Worm (Caenorhabditis elegans) whole organism, L2 larva: Measurements from ENCODE around the gene fipr-1.

Experiments
- C34F6.9 ChIP-seq: fragments of 150-350 bp; optimal IDR thresholded peaks from 2 replicates; lab custom pipeline; 2014; ENCODE audit warnings: missing biosample characterization, missing genetic modification characterization
- F13H6.1 ChIP-seq: sonication (generic microtip); optimal IDR thresholded peaks from 2 replicates; lab custom pipeline; 2016; ENCODE audit warnings: missing genetic modification characterization, missing compliant biosample characterization
- Y55F3AM.14 ChIP-seq: fragments of 200-800 bp; sonication (Bioruptor generic); optimal IDR thresholded peaks from 2 replicates; lab custom pipeline; 2018; ENCODE audit warnings: mild to moderate bottlenecking, missing genetic modification characterization, missing compliant biosample characterization
- alr-1 ChIP-seq: fragments of 150-350 bp; optimal IDR thresholded peaks from 2 replicates; lab custom pipeline; 2014; ENCODE audit warnings: missing biosample characterization, missing genetic modification characterization
- aly-2 ChIP-seq: fragments of 150-350 bp; optimal IDR thresholded peaks from 2 replicates; lab custom pipeline; 2014; ENCODE audit warnings: missing biosample characterization, missing genetic modification characterization
- ama-1 ChIP-seq: fragments of 150-350 bp; optimal IDR thresholded peaks from 2 replicates; lab custom pipeline; 2018; ENCODE audit warnings: inconsistent platforms
- blmp-1 ChIP-seq: sonication (generic microtip); optimal IDR thresholded peaks from 2 replicates; lab custom pipeline; 2017; ENCODE audit warnings: missing genetic modification characterization, mild to moderate bottlenecking, missing compliant biosample characterization, antibody characterized with exemption, moderate library complexity; ENCODE audit not compliant: insufficient read depth
- ceh-16 ChIP-seq: fragments of 150-350 bp; optimal IDR thresholded peaks from 2 replicates; lab custom pipeline; 2014; ENCODE audit warnings: missing biosample characterization, missing genetic modification characterization
- ceh-82 ChIP-seq: fragments of 150-350 bp; optimal IDR thresholded peaks from 2 replicates; lab custom pipeline; 2014; ENCODE audit warnings: missing biosample characterization, missing genetic modification characterization
- dmd-4 ChIP-seq: sonication (generic microtip); optimal IDR thresholded peaks from 2 replicates; lab custom pipeline; 2017; ENCODE audit warnings: missing biosample characterization, missing genetic modification characterization
- egl-27 ChIP-seq: sonication (generic microtip); optimal IDR thresholded peaks from 3 replicates; lab custom pipeline; 2017; ENCODE audit warnings: missing biosample characterization, missing genetic modification reagents, missing genetic modification characterization
- elt-1 ChIP-seq: fragments of 150-350 bp; optimal IDR thresholded peaks from 2 replicates; lab custom pipeline; 2014; ENCODE audit warnings: missing biosample characterization, missing genetic modification characterization
- elt-3 ChIP-seq: sonication (generic microtip); optimal IDR thresholded peaks from 2 replicates; lab custom pipeline; 2017; ENCODE audit warnings: missing biosample characterization, missing genetic modification characterization
- fos-1 ChIP-seq: fragments of 150-350 bp; optimal IDR thresholded peaks from 2 replicates; lab custom pipeline; 2014; ENCODE audit warnings: missing biosample characterization, missing genetic modification characterization
- lin-11 ChIP-seq: fragments of 150-350 bp; sonication (generic microtip); optimal IDR thresholded peaks from 2 replicates; lab custom pipeline; 2014; ENCODE audit warnings: missing biosample characterization, missing genetic modification characterization, inconsistent platforms, mixed read lengths
- lin-13 ChIP-seq: fragments of 150-350 bp; optimal IDR thresholded peaks from 2 replicates; lab custom pipeline; 2014; ENCODE audit warnings: missing biosample characterization, missing genetic modification reagents, missing genetic modification characterization
- lin-39 ChIP-seq: fragments of 150-350 bp; optimal IDR thresholded peaks from 2 replicates; lab custom pipeline; 2014; ENCODE audit warnings: missing biosample characterization, missing genetic modification reagents, missing genetic modification characterization
- lsy-2 ChIP-seq, 2 experiments: fragments of 150-350 bp in 1 of 2; sonication (generic microtip) in 1 of 2; optimal IDR thresholded peaks; 2 replicates each; lab custom pipeline; 2014 to 2017; ENCODE audit warnings: missing biosample characterization in 2 of 2, missing genetic modification characterization in 2 of 2
- mbf-1 ChIP-seq: sonication (generic microtip); optimal IDR thresholded peaks from 2 replicates; lab custom pipeline; 2017; ENCODE audit warnings: missing biosample characterization, missing genetic modification characterization
- mdl-1 ChIP-seq, 2 experiments: fragments of 150-350 bp in 1 of 2; sonication (generic microtip) in 1 of 2; optimal IDR thresholded peaks; 2 replicates each; lab custom pipeline; 2017; ENCODE audit warnings: missing biosample characterization in 2 of 2, missing genetic modification characterization in 2 of 2
- nhr-11 ChIP-seq: fragments of 150-350 bp; optimal IDR thresholded peaks from 2 replicates; lab custom pipeline; 2014; ENCODE audit warnings: missing biosample characterization, missing genetic modification characterization
- nhr-129 ChIP-seq: fragments of 150-350 bp; optimal IDR thresholded peaks from 2 replicates; lab custom pipeline; 2014; ENCODE audit warnings: missing biosample characterization, missing genetic modification characterization
- nhr-21 ChIP-seq: fragments of 150-350 bp; optimal IDR thresholded peaks from 2 replicates; lab custom pipeline; 2014; ENCODE audit warnings: missing biosample characterization, missing genetic modification characterization
- nhr-23 ChIP-seq: fragments of 150-350 bp; optimal IDR thresholded peaks from 2 replicates; lab custom pipeline; 2014; ENCODE audit warnings: missing biosample characterization, missing genetic modification reagents, missing genetic modification characterization
- nhr-237 ChIP-seq: fragments of 150-350 bp; optimal IDR thresholded peaks from 2 replicates; lab custom pipeline; 2014; ENCODE audit warnings: missing biosample characterization, missing genetic modification characterization
- nhr-25 ChIP-seq: fragments of 150-350 bp; sonication (generic microtip); optimal IDR thresholded peaks from 3 replicates; lab custom pipeline; 2014; ENCODE audit warnings: missing biosample characterization, missing genetic modification characterization
- nhr-6 ChIP-seq: fragments of 150-350 bp; optimal IDR thresholded peaks from 2 replicates; lab custom pipeline; 2014; ENCODE audit warnings: missing biosample characterization, missing genetic modification characterization
- nhr-77 ChIP-seq: fragments of 150-350 bp; optimal IDR thresholded peaks from 2 replicates; lab custom pipeline; 2014; ENCODE audit warnings: missing biosample characterization, missing genetic modification characterization
- peb-1 ChIP-seq: fragments of 150-350 bp; optimal IDR thresholded peaks from 2 replicates; lab custom pipeline; 2014; ENCODE audit warnings: missing biosample characterization, missing genetic modification characterization
- sem-4 ChIP-seq: fragments of 150-350 bp; optimal IDR thresholded peaks from 2 replicates; lab custom pipeline; 2014; ENCODE audit warnings: missing biosample characterization, missing genetic modification reagents, missing genetic modification characterization
- sma-3 ChIP-seq: sonication (generic microtip); optimal IDR thresholded peaks from 2 replicates; lab custom pipeline; 2016; ENCODE audit warnings: missing genetic modification reagents, missing genetic modification characterization, missing compliant biosample characterization
- sma-9 ChIP-seq, 2 experiments: fragments of 150-350 bp in 1 of 2; sonication (generic microtip) in 1 of 2; optimal IDR thresholded peaks; 2 replicates each; lab custom pipeline; 2014 to 2016; ENCODE audit warnings: missing genetic modification characterization in 2 of 2, mild to moderate bottlenecking in 1 of 2, missing biosample characterization in 1 of 2, missing compliant biosample characterization in 1 of 2, missing genetic modification reagents in 1 of 2, moderate library complexity in 1 of 2
- unc-55 ChIP-seq: fragments of 150-350 bp; sonication (generic microtip); optimal IDR thresholded peaks from 3 replicates; lab custom pipeline; 2014; ENCODE audit warnings: missing biosample characterization, missing genetic modification reagents, missing genetic modification characterization
- unc-62 ChIP-seq: fragments of 150-350 bp; optimal IDR thresholded peaks from 2 replicates; lab custom pipeline; 2014; ENCODE audit warnings: missing biosample characterization, missing genetic modification reagents, missing genetic modification characterization
- ztf-11 ChIP-seq: sonication (generic microtip); optimal IDR thresholded peaks from 2 replicates; lab custom pipeline; 2017; ENCODE audit warnings: missing biosample characterization, missing genetic modification characterization

Gene fipr-1

ce11 chrV:12400677-12401236, 39.2 kb upstream of the fipr-1 start, which contains the start of the genes K01D12.20 and miga-1 (continued):
- TF ChIP-seq unc-55 (GFP tag; lab: Kevin White, UChicago) (peak; percentile 54), C34F6.9 (tag; lab: Kevin White, UChicago) (peak; percentile 57), peb-1 (tag; lab: Kevin White, UChicago) (no peak), nhr-23 (tag; lab: Kevin White, UChicago) (no peak), F13H6.1 (tag; lab: Kevin White, UChicago) (no peak), nhr-6 (no peak), nhr-21 (tag; lab: Kevin White, UChicago) (no peak), ceh-16 (tag; lab: Kevin White, UChicago) (no peak), ztf-11 (tag; lab: Kevin White, UChicago) (no peak), egl-27 (tag; lab: Kevin White, UChicago) (no peak), nhr-25 (tag; lab: Kevin White, UChicago) (no peak), lin-13 (GFP tag; lab: Kevin White, UChicago) (no peak), nhr-129 (tag; lab: Kevin White, UChicago) (peak; percentile 13), aly-2 (tag; lab: Kevin White, UChicago) (no peak), sma-9 (GFP tag; optimal IDR thresholded peaks at IDR 0.05; lab: Kevin White, UChicago) (peak; percentile 61), sma-9 (tag; optimal IDR thresholded peaks at IDR 0.05; lab: Kevin White, UChicago) (no peak), nhr-237 (tag; lab: Kevin White, UChicago) (no peak), ceh-82 (no peak), lin-11 (tag; lab: Kevin White, UChicago) (no peak), ama-1 (lab: Kevin White, UChicago) (no peak)

DNA sequence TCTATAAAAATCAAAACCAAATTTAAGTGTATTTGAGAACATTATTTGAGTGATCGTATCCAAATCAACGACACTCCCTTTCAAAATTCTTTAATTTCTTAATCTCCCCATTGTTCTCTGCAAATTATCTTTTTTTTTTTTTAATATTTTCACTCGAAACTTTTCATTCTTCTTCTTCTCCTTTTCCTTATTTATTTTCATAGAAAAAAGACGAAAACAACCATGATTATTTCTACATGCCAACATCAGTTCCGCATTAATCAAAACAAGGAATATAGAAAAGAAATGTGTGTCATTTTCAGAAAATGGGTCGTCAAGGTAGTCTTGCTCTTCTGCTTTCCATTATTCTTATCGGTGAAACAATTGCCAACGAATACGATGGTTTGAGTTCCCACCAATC, 36.0 kb upstream of the fipr-1 start, which contains the start of gene K01D12.5:
Gene K01D12.5 (plus strand): TSS at position 301 of the 400 bp plus-strand sequence.
- TF ChIP-seq dmd-4 (tag; lab: Kevin White, UChicago) (no peak), elt-3 (tag; lab: Kevin White, UChicago) (no peak), sem-4 (tag; lab: Kevin White, UChicago) (no peak), mdl-1 (tag; optimal IDR thresholded peaks at IDR 0.05; lab: Kevin White, UChicago) (no peak), blmp-1 (tag; lab: Kevin White, UChicago) (no peak), ceh-16 (tag; lab: Kevin White, UChicago) (no peak), fos-1 (tag; lab: Kevin White, UChicago) (no peak), nhr-11 (tag; lab: Kevin White, UChicago) (no peak), lin-39 (tag; lab: Kevin White, UChicago) (no peak), nhr-129 (tag; lab: Kevin White, UChicago) (no peak), alr-1 (tag; lab: Kevin White, UChicago) (no peak), sma-3 (no peak), elt-1 (no peak), lsy-2 (tag; optimal IDR thresholded peaks at IDR 0.05; lab: Kevin White, UChicago) (no peak), mbf-1 (no peak), nhr-21 (tag; lab: Kevin White, UChicago) (no peak), nhr-77 (tag; lab: Kevin White, UChicago) (no peak), F13H6.1 (tag; lab: Kevin White, UChicago) (no peak), peb-1 (tag; lab: Kevin White, UChicago) (no peak)

- TF ChIP-seq fos-1 (tag; lab: Kevin White, UChicago) (no peak), lin-11 (tag; lab: Kevin White, UChicago) (no peak), mbf-1 (no peak), unc-55 (GFP tag; lab: Kevin White, UChicago) (no peak), dmd-4 (tag; lab: Kevin White, UChicago) (no peak), Y55F3AM.14 (GFP tag; lab: Kevin White, UChicago) (no peak), unc-62 (GFP tag; lab: Kevin White, UChicago) (no peak)
- TF ChIP-seq, all 48 proteins: peak for 0
Measured at ce11 chrV:12395699-12396098, 34.2 kb upstream of the fipr-1 start, which contains the start of gene twk-14. Gene twk-14, minus strand, starts transcription at chrV:12395706.

- TF ChIP-seq sma-3 = no peak
- no peak for TF ChIP-seq peb-1 (tag; lab: Kevin White, UChicago)
- no peak for TF ChIP-seq nhr-77 (tag; lab: Kevin White, UChicago)
Measured at ce11 chrV:12386154-12386553, 24.6 kb upstream of the fipr-1 start, which contains the start of gene K01D12.15. Gene K01D12.15, plus strand, starts transcription at chrV:12386454.
